Worm (Caenorhabditis elegans) whole organism, mixed stage, embryonic: ENCODE data around the gene srg-48.

Experiments
- nhr-12 ChIP-seq: fragments of 150-350 bp; optimal IDR thresholded peaks from 2 replicates; lab custom pipeline; 2014; ENCODE audit warnings: missing biosample characterization, missing genetic modification characterization
- pha-4 ChIP-seq: fragments of 150-350 bp; optimal IDR thresholded peaks from 2 replicates; lab custom pipeline; 2018; ENCODE audit warnings: missing biosample characterization, missing genetic modification reagents, missing genetic modification characterization
- snpc-4 ChIP-seq: fragments of 150-350 bp; optimal IDR thresholded peaks from 2 replicates; lab custom pipeline; 2014; ENCODE audit warnings: missing biosample characterization, missing genetic modification characterization
- unc-120 ChIP-seq: sonication (generic microtip); optimal IDR thresholded peaks from 2 replicates; lab custom pipeline; 2017; ENCODE audit warnings: missing genetic modification characterization, missing compliant biosample characterization; ENCODE audit not compliant: poor library complexity, severe bottlenecking

DNA sequence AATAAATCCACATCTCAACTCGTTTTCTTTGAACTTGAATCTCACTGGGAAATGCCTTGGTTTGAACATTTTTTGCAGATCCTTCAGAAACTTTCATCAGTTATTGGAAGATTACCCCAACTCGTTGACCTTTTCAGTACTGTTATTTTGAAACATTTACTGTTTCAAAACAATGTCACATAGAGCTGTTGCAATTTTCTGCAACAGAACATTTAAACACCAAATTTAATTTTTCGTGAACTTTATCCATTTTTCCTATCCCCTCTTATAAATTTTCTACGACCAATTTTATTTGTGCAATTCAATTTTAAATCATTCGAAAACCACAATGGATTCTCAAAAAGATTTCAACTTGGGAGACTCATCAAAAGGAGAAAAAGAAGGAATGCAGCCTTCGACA is 35.7 kb downstream of the srg-48 start, which contains the start of gene ZC477.2:
- TF ChIP-seq snpc-4 (tag; lab: Kevin White, UChicago) = no peak
- no peak for TF ChIP-seq pha-4 (tag; lab: Kevin White, UChicago)
- TF ChIP-seq nhr-12 = no peak
- no peak for TF ChIP-seq unc-120 (tag; lab: Kevin White, UChicago)
